Comparison of ENCODE assay signal across 1 fruit fly cellular context in the genomic region with DNA sequence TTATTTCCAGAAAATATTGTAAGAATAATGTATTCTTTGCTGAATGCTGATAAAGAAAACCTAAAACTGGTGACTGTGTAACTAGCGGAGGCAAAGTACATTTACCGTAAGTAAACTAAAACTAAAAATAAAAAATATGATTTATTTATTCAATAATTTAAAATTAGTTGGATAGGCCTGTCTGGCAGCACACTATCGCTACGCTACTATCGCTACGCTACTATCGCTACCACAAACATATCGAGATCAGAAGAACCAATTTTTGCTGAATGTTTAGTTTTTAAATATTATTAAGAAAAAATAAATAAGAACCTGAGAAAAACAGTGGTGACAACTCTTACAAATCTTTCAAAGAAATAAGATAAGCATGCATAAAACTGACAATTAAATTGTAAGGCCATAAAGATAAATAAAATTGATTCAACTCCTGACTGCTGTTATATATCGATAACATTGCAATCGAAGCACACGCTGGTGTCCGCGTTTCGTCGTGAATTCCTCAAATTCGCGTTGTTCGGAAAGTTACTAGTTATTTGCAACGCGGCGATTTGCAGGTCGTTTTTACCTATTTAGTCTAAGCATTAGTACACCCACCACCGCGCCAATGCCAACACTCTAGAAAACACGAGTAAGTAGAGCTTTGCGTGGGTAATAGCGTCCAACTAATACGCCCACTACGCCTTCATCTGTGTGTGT.
TF ChIP-seq lines count a peak whose summit lies in the region.

TSS of gene Wdr33 (plus strand) at position 438 of the 696 bp plus-strand sequence.

TF ChIP-seq in whole organism, embryonic, 481 proteins besides CTCF, POLR2A, EP300 and RAD21 (continued from another document and continues in another):
- TF ChIP-seq Dp (GFP tag; optimal IDR thresholded peaks at IDR 0.05; lab: Kevin White, UChicago) (no peak), CG2129 (GFP tag; IDR thresholded peaks at IDR 0.05; lab: Robert Waterston, UW; ENCODE audit: partially characterized antibody) (peak; percentile 89), her (GFP tag; optimal IDR thresholded peaks at IDR 0.05; lab: Kevin White, UChicago) (peak; percentile 1), CG6654 (GFP tag; optimal IDR thresholded peaks at IDR 0.05; lab: Kevin White, UChicago) (no peak), CG33557 (GFP tag; optimal IDR thresholded peaks at IDR 0.05; lab: Kevin White, UChicago) (no peak), CG18599 (GFP tag; optimal IDR thresholded peaks at IDR 0.05; lab: Kevin White, UChicago) (peak; percentile 12), Oli (tag; optimal IDR thresholded peaks at IDR 0.05; lab: Kevin White, UChicago) (peak; percentile 48), CG18619 (GFP tag; optimal IDR thresholded peaks at IDR 0.05; lab: Kevin White, UChicago) (peak; percentile 1), CG10462 (GFP tag; optimal IDR thresholded peaks at IDR 0.05; lab: Kevin White, UChicago) (peak; percentile 45), CG16863 (GFP tag; optimal IDR thresholded peaks at IDR 0.05; lab: Kevin White, UChicago) (no peak), CG31388 (GFP tag; optimal IDR thresholded peaks at IDR 0.05; lab: Kevin White, UChicago) (peak; percentile 21), Gug (GFP tag; IDR thresholded peaks at IDR 0.05; lab: Robert Waterston, UW) (no peak), az2 (GFP tag; optimal IDR thresholded peaks at IDR 0.05; lab: Kevin White, UChicago) (peak; percentile 46), eve (GFP tag; optimal IDR thresholded peaks at IDR 0.05; lab: Kevin White, UChicago) (no peak), H2.0 (GFP tag; IDR thresholded peaks at IDR 0.05; lab: Robert Waterston, UW) (peak; percentile 21; the same call in 1 of the 2 replicates), amos (GFP tag; IDR thresholded peaks at IDR 0.05; lab: Robert Waterston, UW; ENCODE audit: partially characterized antibody) (peak; percentile 91), stwl (tag; optimal IDR thresholded peaks at IDR 0.05; lab: Kevin White, UChicago) (peak; percentile 64), gsb-n (tag; optimal IDR thresholded peaks at IDR 0.05; lab: Kevin White, UChicago) (no peak), CG17829 (tag; optimal IDR thresholded peaks at IDR 0.05; lab: Kevin White, UChicago) (peak; percentile 18), ind (GFP tag; optimal IDR thresholded peaks at IDR 0.05; lab: Kevin White, UChicago) (peak; percentile 38), CG32772 (GFP tag; IDR thresholded peaks at IDR 0.05; lab: Robert Waterston, UW) (no peak), sima (GFP tag; optimal IDR thresholded peaks at IDR 0.05; lab: Kevin White, UChicago) (no peak), Rfx (GFP tag; IDR thresholded peaks at IDR 0.05; lab: Robert Waterston, UW) (no peak; the same call in 1 of the 2 replicates), Neu2 (GFP tag; optimal IDR thresholded peaks at IDR 0.05; lab: Kevin White, UChicago; ENCODE audit: borderline replicate concordance) (no peak), Jarid2 (GFP tag; optimal IDR thresholded peaks at IDR 0.05; lab: Kevin White, UChicago) (no peak), CG1647 (GFP tag; optimal IDR thresholded peaks at IDR 0.05; lab: Kevin White, UChicago) (no peak), gro (GFP tag; optimal IDR thresholded peaks at IDR 0.05; lab: Kevin White, UChicago) (no peak), D (optimal IDR thresholded peaks at IDR 0.05; lab: Kevin White, UChicago) (no peak), D (GFP tag; optimal IDR thresholded peaks at IDR 0.05; lab: Kevin White, UChicago) (no peak), CG13424 (tag; optimal IDR thresholded peaks at IDR 0.05; lab: Kevin White, UChicago) (peak; percentile 56), sr (GFP tag; IDR thresholded peaks at IDR 0.05; lab: Robert Waterston, UW) (0 out of 3 replicates have a peak, but pooled peaks have one; percentile 25), Deaf1 (tag; optimal IDR thresholded peaks at IDR 0.05; lab: Kevin White, UChicago) (no peak), NC2α (GFP tag; optimal IDR thresholded peaks at IDR 0.05; lab: Kevin White, UChicago) (no peak), CG31224 (GFP tag; IDR thresholded peaks at IDR 0.05; lab: Robert Waterston, UW) (no peak), TFAM (GFP tag; optimal IDR thresholded peaks at IDR 0.05; lab: Kevin White, UChicago) (no peak), HLH54F (GFP tag; optimal IDR thresholded peaks at IDR 0.05; lab: Kevin White, UChicago) (no peak), repo (GFP tag; optimal IDR thresholded peaks at IDR 0.05; lab: Kevin White, UChicago) (no peak), ewg (GFP tag; optimal IDR thresholded peaks at IDR 0.05; lab: Kevin White, UChicago) (no peak), aop (GFP tag; IDR thresholded peaks at IDR 0.05; lab: Robert Waterston, UW) (no peak), Nf-YA (GFP tag; IDR thresholded peaks at IDR 0.05; lab: Robert Waterston, UW) (no peak), nau (GFP tag; optimal IDR thresholded peaks at IDR 0.05; lab: Kevin White, UChicago) (no peak), slou (GFP tag; optimal IDR thresholded peaks at IDR 0.05; lab: Kevin White, UChicago) (no peak), ATbp (GFP tag; optimal IDR thresholded peaks at IDR 0.05; lab: Kevin White, UChicago) (no peak), fru (optimal IDR thresholded peaks at IDR 0.05; lab: Kevin White, UChicago) (no peak), onecut (GFP tag; IDR thresholded peaks at IDR 0.05; lab: Robert Waterston, UW) (no peak), dysf (GFP tag; IDR thresholded peaks at IDR 0.05; lab: Robert Waterston, UW) (no peak), pho (GFP tag; optimal IDR thresholded peaks at IDR 0.05; lab: Kevin White, UChicago) (no peak), CG4854 (GFP tag; optimal IDR thresholded peaks at IDR 0.05; lab: Kevin White, UChicago) (no peak), CG14667 (GFP tag; IDR thresholded peaks at IDR 0.05; lab: Robert Waterston, UW) (peak; percentile 16; the same call in 1 of the 2 replicates), ara (GFP tag; IDR thresholded peaks at IDR 0.05; lab: Robert Waterston, UW) (no peak), bab2 (GFP tag; optimal IDR thresholded peaks at IDR 0.05; lab: Kevin White, UChicago) (no peak), Hmr (GFP tag; optimal IDR thresholded peaks at IDR 0.05; lab: Kevin White, UChicago) (peak; percentile 60), CG13296 (GFP tag; optimal IDR thresholded peaks at IDR 0.05; lab: Kevin White, UChicago) (peak; percentile 39), peb (GFP tag; IDR thresholded peaks at IDR 0.05; lab: Robert Waterston, UW) (no peak), CG18262 (tag; optimal IDR thresholded peaks at IDR 0.05; lab: Kevin White, UChicago) (peak; percentile 36), CG14710 (tag; optimal IDR thresholded peaks at IDR 0.05; lab: Kevin White, UChicago) (peak; percentile 59), bowl (GFP tag; IDR thresholded peaks at IDR 0.05; lab: Robert Waterston, UW) (no peak), pan (optimal IDR thresholded peaks at IDR 0.05; lab: Kevin White, UChicago) (no peak), pan (GFP tag; optimal IDR thresholded peaks at IDR 0.05 in 1 of 2, IDR thresholded peaks at IDR 0.05 in 1 of 2) (peak in 1 of 2 experiments; percentile 46), Elba2 (GFP tag; optimal IDR thresholded peaks at IDR 0.05; lab: Kevin White, UChicago) (no peak), Atf3 (GFP tag; optimal IDR thresholded peaks at IDR 0.05; lab: Kevin White, UChicago) (no peak), CG11560 (tag; IDR thresholded peaks at IDR 0.05; lab: Robert Waterston, UW) (no peak), seq (GFP tag; IDR thresholded peaks at IDR 0.05; lab: Robert Waterston, UW) (no peak), CG7556 (GFP tag; optimal IDR thresholded peaks at IDR 0.05; lab: Kevin White, UChicago) (peak; percentile 34), cwo (GFP tag; optimal IDR thresholded peaks at IDR 0.05; lab: Kevin White, UChicago) (no peak), MTF-1 (GFP tag; optimal IDR thresholded peaks at IDR 0.05; lab: Kevin White, UChicago; ENCODE audit: borderline replicate concordance) (no peak), Dll (GFP tag; IDR thresholded peaks at IDR 0.05; lab: Robert Waterston, UW; ENCODE audit: partially characterized antibody) (peak; percentile 96), run (tag; optimal IDR thresholded peaks at IDR 0.05; lab: Kevin White, UChicago) (no peak), CG14965 (GFP tag; optimal IDR thresholded peaks at IDR 0.05; lab: Kevin White, UChicago; ENCODE audit: borderline replicate concordance) (no peak), Ssrp (tag; optimal IDR thresholded peaks at IDR 0.05; lab: Kevin White, UChicago) (peak; percentile 54), CG16813 (GFP tag; IDR thresholded peaks at IDR 0.05; lab: Robert Waterston, UW; ENCODE audit: partially characterized antibody) (peak; percentile 94), gcm (GFP tag; optimal IDR thresholded peaks at IDR 0.05; lab: Kevin White, UChicago) (no peak), gce (GFP tag; IDR thresholded peaks at IDR 0.05; lab: Robert Waterston, UW) (no peak), CG15601 (tag; optimal IDR thresholded peaks at IDR 0.05; lab: Kevin White, UChicago) (no peak), Med (GFP tag; lab: Kevin White, UChicago) (no peak), CG5953 (GFP tag; IDR thresholded peaks at IDR 0.05; lab: Robert Waterston, UW) (no peak), CrebB (tag; optimal IDR thresholded peaks at IDR 0.05; lab: Kevin White, UChicago) (no peak), sd (tag; optimal IDR thresholded peaks at IDR 0.05; lab: Kevin White, UChicago) (no peak), emc (GFP tag; optimal IDR thresholded peaks at IDR 0.05; lab: Kevin White, UChicago) (no peak), CG30403 (GFP tag; optimal IDR thresholded peaks at IDR 0.05; lab: Kevin White, UChicago) (peak; percentile 58), pita (GFP tag; optimal IDR thresholded peaks at IDR 0.05; lab: Kevin White, UChicago) (no peak), lilli (GFP tag; optimal IDR thresholded peaks at IDR 0.05; lab: Kevin White, UChicago) (peak; percentile 22), MESR4 (GFP tag; optimal IDR thresholded peaks at IDR 0.05; lab: Kevin White, UChicago) (peak; percentile 85), Meics (GFP tag; optimal IDR thresholded peaks at IDR 0.05; lab: Kevin White, UChicago) (peak; percentile 34), Sry-δ (GFP tag; optimal IDR thresholded peaks at IDR 0.05; lab: Kevin White, UChicago) (peak; percentile 16), dan (GFP tag; IDR thresholded peaks at IDR 0.05; lab: Robert Waterston, UW) (no peak), CG10274 (GFP tag; optimal IDR thresholded peaks at IDR 0.05; lab: Kevin White, UChicago) (no peak), CG9797 (GFP tag; optimal IDR thresholded peaks at IDR 0.05; lab: Kevin White, UChicago) (no peak), CG30020 (tag; optimal IDR thresholded peaks at IDR 0.05; lab: Kevin White, UChicago) (peak; percentile 35), Gsc (GFP tag; IDR thresholded peaks at IDR 0.05; lab: Robert Waterston, UW) (no peak), CG11247 (GFP tag; IDR thresholded peaks at IDR 0.05; lab: Robert Waterston, UW) (no peak), Dfd (GFP tag; optimal IDR thresholded peaks at IDR 0.05; lab: Kevin White, UChicago) (no peak), CG15479 (GFP tag; optimal IDR thresholded peaks at IDR 0.05; lab: Kevin White, UChicago) (no peak), chinmo (GFP tag; IDR thresholded peaks at IDR 0.05; lab: Robert Waterston, UW; ENCODE audit: partially characterized antibody) (peak; percentile 61; the same call in 2 of the 4 replicates), sens-2 (GFP tag; IDR thresholded peaks at IDR 0.05; lab: Robert Waterston, UW) (no peak), CG8089 (GFP tag; optimal IDR thresholded peaks at IDR 0.05; lab: Kevin White, UChicago) (no peak), CG10565 (GFP tag; optimal IDR thresholded peaks at IDR 0.05; lab: Kevin White, UChicago) (no peak), CG12071 (GFP tag; optimal IDR thresholded peaks at IDR 0.05; lab: Kevin White, UChicago) (no peak), CG17385 (GFP tag; optimal IDR thresholded peaks at IDR 0.05; lab: Kevin White, UChicago) (peak; percentile 36), Dad (GFP tag; optimal IDR thresholded peaks at IDR 0.05; lab: Kevin White, UChicago) (no peak), lab (GFP tag; optimal IDR thresholded peaks at IDR 0.05; lab: Kevin White, UChicago) (no peak), CG9215 (GFP tag; IDR thresholded peaks at IDR 0.05; lab: Robert Waterston, UW) (no peak), cg (GFP tag; optimal IDR thresholded peaks at IDR 0.05; lab: Kevin White, UChicago) (peak; percentile 64), CG15269 (tag; optimal IDR thresholded peaks at IDR 0.05; lab: Kevin White, UChicago) (peak; percentile 37), CG6272 (GFP tag; IDR thresholded peaks at IDR 0.05; lab: Robert Waterston, UW) (0 out of 2 replicates have a peak, but pooled peaks have one; percentile 19), CG11456 (GFP tag; IDR thresholded peaks at IDR 0.05; lab: Robert Waterston, UW) (0 out of 3 replicates have a peak, but pooled peaks have one; percentile 12), Hand (GFP tag; optimal IDR thresholded peaks at IDR 0.05; lab: Kevin White, UChicago) (no peak), CG4707 (GFP tag; optimal IDR thresholded peaks at IDR 0.05; lab: Kevin White, UChicago) (no peak), bbx (GFP tag; IDR thresholded peaks at IDR 0.05; lab: Robert Waterston, UW; ENCODE audit: partially characterized antibody) (peak; percentile 86), Nf-YB (GFP tag; optimal IDR thresholded peaks at IDR 0.05; lab: Kevin White, UChicago) (no peak), usp (GFP tag; optimal IDR thresholded peaks at IDR 0.05; lab: Kevin White, UChicago) (no peak), gfzf (GFP tag; optimal IDR thresholded peaks at IDR 0.05; lab: Kevin White, UChicago) (no peak), CG2199 (GFP tag; IDR thresholded peaks at IDR 0.05; lab: Robert Waterston, UW) (no peak), CG11696 (GFP tag; IDR thresholded peaks at IDR 0.05; lab: Robert Waterston, UW) (no peak), Opbp (GFP tag; IDR thresholded peaks at IDR 0.05; lab: Robert Waterston, UW; ENCODE audit: partially characterized antibody) (peak; percentile 87), slbo (GFP tag; IDR thresholded peaks at IDR 0.05; lab: Robert Waterston, UW) (peak; percentile 7; the same call in 1 of the 2 replicates), CG15073 (GFP tag; optimal IDR thresholded peaks at IDR 0.05; lab: Kevin White, UChicago) (no peak), row (GFP tag; IDR thresholded peaks at IDR 0.05; lab: Robert Waterston, UW) (peak; percentile 62; the same call in 2 of the 3 replicates), CG14860 (GFP tag; IDR thresholded peaks at IDR 0.05; lab: Robert Waterston, UW; ENCODE audit: partially characterized antibody) (peak; percentile 83), schlank (tag; optimal IDR thresholded peaks at IDR 0.05; lab: Kevin White, UChicago) (no peak), CG34376 (GFP tag; optimal IDR thresholded peaks at IDR 0.05; lab: Kevin White, UChicago) (no peak), CG6813 (GFP tag; optimal IDR thresholded peaks at IDR 0.05; lab: Kevin White, UChicago) (no peak), CG11504 (tag; optimal IDR thresholded peaks at IDR 0.05; lab: Kevin White, UChicago) (no peak), Sox100B (GFP tag; optimal IDR thresholded peaks at IDR 0.05; lab: Kevin White, UChicago) (no peak), pnt (GFP tag; optimal IDR thresholded peaks at IDR 0.05; lab: Kevin White, UChicago) (no peak)
